Fruit fly (Drosophila melanogaster) whole organism, embryonic: ENCODE measurements around the gene Mst36Fb.

Experiments used
- Aef1 ChIP-seq: fragments of 200-800 bp; sonication (Bioruptor generic); IDR thresholded peaks from 3 replicates; pipeline ENCODE4 v1.3.6; 2022; ENCODE audit warnings: missing biosample characterization, missing genetic modification characterization
- Asciz ChIP-seq: fragments of 200-800 bp; sonication (Bioruptor generic); optimal IDR thresholded peaks from 2 replicates; lab custom pipeline; 2017; ENCODE audit warnings: missing biosample characterization, mild to moderate bottlenecking, missing genetic modification characterization, missing genetic modification reagents
- CG10147 ChIP-seq: fragments of 200-800 bp; sonication (Bioruptor generic); optimal IDR thresholded peaks from 2 replicates; lab custom pipeline; 2019; ENCODE audit warnings: missing biosample characterization, mild to moderate bottlenecking, missing genetic modification characterization, moderate library complexity
- CG11085 ChIP-seq: fragments of 200-800 bp; sonication (Bioruptor generic); IDR thresholded peaks from 2 replicates; pipeline ENCODE4 v1.3.6; 2022; ENCODE audit warnings: missing biosample characterization, missing genetic modification characterization
- CG13287 ChIP-seq: fragments of 200-800 bp; sonication (Bioruptor generic); IDR thresholded peaks from 2 replicates; pipeline ENCODE4 v1.3.6; 2022; ENCODE audit warnings: missing biosample characterization, missing genetic modification characterization; ENCODE audit not compliant: partially characterized antibody
- CG14667 ChIP-seq: fragments of 200-800 bp; sonication (Bioruptor generic); IDR thresholded peaks from 2 replicates; pipeline ENCODE4 v1.3.6; 2022; ENCODE audit warnings: missing biosample characterization, missing genetic modification characterization
- CG15011 ChIP-seq: fragments of 200-800 bp; sonication (Bioruptor generic); optimal IDR thresholded peaks from 3 replicates; lab custom pipeline; 2018; ENCODE audit warnings: missing biosample characterization, mild to moderate bottlenecking, missing genetic modification characterization
- CG15514 ChIP-seq: fragments of 200-800 bp; sonication (Bioruptor generic); optimal IDR thresholded peaks from 3 replicates; lab custom pipeline; 2017; ENCODE audit warnings: missing biosample characterization, missing genetic modification characterization, mild to moderate bottlenecking, moderate library complexity, missing genetic modification reagents
- CG16815 ChIP-seq: fragments of 200-800 bp; sonication (Bioruptor generic); optimal IDR thresholded peaks from 3 replicates; lab custom pipeline; 2017; ENCODE audit warnings: missing biosample characterization, mild to moderate bottlenecking, missing genetic modification characterization
- CG17385 ChIP-seq: fragments of 200-800 bp; sonication (Bioruptor generic); optimal IDR thresholded peaks from 3 replicates; lab custom pipeline; 2018; ENCODE audit warnings: missing biosample characterization, mild to moderate bottlenecking, missing genetic modification characterization
- CG17802 ChIP-seq: fragments of 200-800 bp; sonication (Bioruptor generic); optimal IDR thresholded peaks from 2 replicates; lab custom pipeline; 2018; ENCODE audit warnings: missing biosample characterization, mild to moderate bottlenecking, missing genetic modification characterization, moderate library complexity
- CG30431 ChIP-seq: fragments of 200-800 bp; sonication (Bioruptor generic); optimal IDR thresholded peaks from 2 replicates; lab custom pipeline; 2017; ENCODE audit warnings: missing biosample characterization, missing genetic modification characterization
- CG4282 ChIP-seq: fragments of 200-800 bp; sonication (Bioruptor generic); optimal IDR thresholded peaks from 2 replicates; lab custom pipeline; 2016; ENCODE audit warnings: missing biosample characterization, missing genetic modification characterization
- CG4328 ChIP-seq: fragments of 200-800 bp; sonication (Bioruptor generic); optimal IDR thresholded peaks from 3 replicates; lab custom pipeline; 2017; ENCODE audit warnings: missing biosample characterization, missing genetic modification reagents, missing genetic modification characterization
- CG4360 ChIP-seq: fragments of 200-800 bp; sonication (Bioruptor generic); IDR thresholded peaks from 2 replicates; pipeline ENCODE4 v1.3.6; 2022; ENCODE audit warnings: missing biosample characterization, missing genetic modification characterization
- CG4730 ChIP-seq: fragments of 200-800 bp; sonication (Bioruptor generic); IDR thresholded peaks from 2 replicates; pipeline ENCODE4 v1.3.6; 2022; ENCODE audit warnings: missing biosample characterization, missing genetic modification characterization
- CG4854 ChIP-seq: fragments of 200-800 bp; sonication (Bioruptor generic); optimal IDR thresholded peaks from 2 replicates; lab custom pipeline; 2016; ENCODE audit warnings: missing biosample characterization, missing genetic modification characterization, inconsistent platforms
- CG7928 ChIP-seq: fragments of 200-800 bp; sonication (Bioruptor generic); optimal IDR thresholded peaks from 2 replicates; lab custom pipeline; 2017; ENCODE audit warnings: missing biosample characterization, mild to moderate bottlenecking, missing genetic modification characterization
- CG9797 ChIP-seq: fragments of 200-800 bp; sonication (Bioruptor generic); optimal IDR thresholded peaks from 3 replicates; lab custom pipeline; 2018; ENCODE audit warnings: missing biosample characterization, mild to moderate bottlenecking, missing genetic modification characterization
- CG9932 ChIP-seq: fragments of 200-800 bp; sonication (Bioruptor generic); IDR thresholded peaks from 2 replicates; pipeline ENCODE4 v1.3.6; 2022; ENCODE audit warnings: missing biosample characterization, missing genetic modification characterization
- Dref ChIP-seq: fragments of 200-800 bp; sonication (Bioruptor generic); IDR thresholded peaks from 2 replicates; pipeline ENCODE4 v1.3.6; 2022; ENCODE audit warnings: missing biosample characterization, missing genetic modification characterization
- E2f1 ChIP-seq: fragments of 200-800 bp; sonication (Bioruptor generic); IDR thresholded peaks from 2 replicates; pipeline ENCODE4 v1.3.6; 2022; ENCODE audit warnings: missing biosample characterization, missing genetic modification characterization
- E2f2 ChIP-seq: fragments of 200-800 bp; sonication (Bioruptor generic); IDR thresholded peaks from 2 replicates; pipeline ENCODE4 v1.3.6; 2022; ENCODE audit warnings: missing biosample characterization, missing genetic modification characterization
- Fer3 ChIP-seq: fragments of 200-800 bp; sonication (Bioruptor generic); optimal IDR thresholded peaks from 2 replicates; lab custom pipeline; 2018; ENCODE audit warnings: missing biosample characterization, mild to moderate bottlenecking, missing genetic modification characterization, moderate library complexity
- H15 ChIP-seq: fragments of 200-800 bp; sonication (Bioruptor generic); IDR thresholded peaks from 3 replicates; pipeline ENCODE4 v1.3.6; 2022; ENCODE audit warnings: missing biosample characterization, missing genetic modification characterization
- Hand ChIP-seq: fragments of 200-800 bp; sonication (Bioruptor generic); optimal IDR thresholded peaks from 2 replicates; lab custom pipeline; 2017; ENCODE audit warnings: mild to moderate bottlenecking, missing biosample characterization, missing genetic modification reagents, missing genetic modification characterization
- Lhr ChIP-seq: fragments of 200-800 bp; sonication (Bioruptor generic); optimal IDR thresholded peaks from 3 replicates; lab custom pipeline; 2017; ENCODE audit warnings: mild to moderate bottlenecking, missing biosample characterization, missing genetic modification reagents, missing genetic modification characterization
- NC2β ChIP-seq: fragments of 200-800 bp; sonication (Bioruptor generic); optimal IDR thresholded peaks from 2 replicates; lab custom pipeline; 2016; ENCODE audit warnings: missing biosample characterization, missing genetic modification characterization
- Rfx ChIP-seq: fragments of 200-800 bp; sonication (Bioruptor generic); IDR thresholded peaks from 2 replicates; pipeline ENCODE4 v1.3.6; 2022; ENCODE audit warnings: missing biosample characterization, missing genetic modification characterization
- Scr ChIP-seq: fragments of 200-800 bp; sonication (Bioruptor generic); IDR thresholded peaks from 2 replicates; pipeline ENCODE4 v1.3.6; 2022; ENCODE audit warnings: missing biosample characterization, missing genetic modification characterization; ENCODE audit not compliant: partially characterized antibody
- Sox100B ChIP-seq: fragments of 200-800 bp; sonication (Bioruptor generic); optimal IDR thresholded peaks from 3 replicates; lab custom pipeline; 2018; ENCODE audit warnings: missing biosample characterization, mild to moderate bottlenecking, missing genetic modification characterization
- Tbp ChIP-seq: fragments of >200 bp; optimal IDR thresholded peaks from 2 replicates; lab custom pipeline; 2018; ENCODE audit warnings: missing biosample characterization, missing genetic modification characterization
- al ChIP-seq: fragments of 200-800 bp; sonication (Bioruptor generic); IDR thresholded peaks from 2 replicates; pipeline ENCODE4 v1.3.6; 2022; ENCODE audit warnings: missing biosample characterization, missing genetic modification characterization
- amos ChIP-seq: fragments of 200-800 bp; sonication (Bioruptor generic); IDR thresholded peaks from 2 replicates; pipeline ENCODE4 v1.3.6; 2022; ENCODE audit warnings: missing biosample characterization, missing genetic modification characterization; ENCODE audit not compliant: partially characterized antibody
- bbx ChIP-seq: fragments of 200-800 bp; sonication (Bioruptor generic); IDR thresholded peaks from 2 replicates; pipeline ENCODE4 v1.3.6; 2022; ENCODE audit warnings: missing biosample characterization, missing genetic modification characterization; ENCODE audit not compliant: partially characterized antibody
- cg ChIP-seq: fragments of 200-800 bp; sonication (Bioruptor generic); optimal IDR thresholded peaks from 3 replicates; lab custom pipeline; 2019; ENCODE audit warnings: missing biosample characterization, mild to moderate bottlenecking, missing genetic modification characterization, moderate library complexity
- dimm ChIP-seq: fragments of 200-800 bp; sonication (Bioruptor generic); IDR thresholded peaks from 2 replicates; pipeline ENCODE4 v1.3.6; 2022; ENCODE audit warnings: missing biosample characterization, missing genetic modification characterization
- disco-r ChIP-seq: fragments of 200-800 bp; sonication (Bioruptor generic); optimal IDR thresholded peaks from 2 replicates; lab custom pipeline; 2016; ENCODE audit warnings: missing biosample characterization, missing genetic modification characterization
- dpn ChIP-seq, 2 experiments: fragments of 200-800 bp; sonication (Bioruptor generic); optimal IDR thresholded peaks; 3 replicates each; lab custom pipeline; 2016; ENCODE audit warnings: missing biosample characterization in 2 of 2, missing genetic modification characterization in 2 of 2
- en ChIP-seq: fragments of 200-800 bp; sonication (Bioruptor generic); optimal IDR thresholded peaks from 2 replicates; lab custom pipeline; 2016; ENCODE audit warnings: missing biosample characterization, missing genetic modification characterization
- gem ChIP-seq: fragments of 200-800 bp; sonication (Bioruptor generic); optimal IDR thresholded peaks from 2 replicates; lab custom pipeline; 2019; ENCODE audit warnings: missing biosample characterization, mild to moderate bottlenecking, missing genetic modification characterization, moderate library complexity
- mam ChIP-seq: fragments of 200-800 bp; sonication (Bioruptor generic); optimal IDR thresholded peaks from 3 replicates; lab custom pipeline; 2016; ENCODE audit warnings: missing biosample characterization, missing genetic modification characterization
- phol ChIP-seq: fragments of 200-800 bp; sonication (Bioruptor generic); optimal IDR thresholded peaks from 3 replicates; lab custom pipeline; 2018; ENCODE audit warnings: missing biosample characterization, mild to moderate bottlenecking, missing genetic modification characterization, moderate library complexity
- prd ChIP-seq, 3 experiments: fragments of >200 bp in 2 of 3; fragments of 200-800 bp in 1 of 3; sonication (Bioruptor generic) in 1 of 3; optimal IDR thresholded peaks in 2 of 3; IDR thresholded peaks in 1 of 3; 2 replicates in 2 of 3; 3 replicates in 1 of 3; pipeline versions ENCODE4 v1.3.6 to Lab custom; 2017 to 2022; ENCODE audit warnings: missing biosample characterization in 1 of 3, missing genetic modification characterization in 1 of 3
- row ChIP-seq: fragments of 200-800 bp; sonication (Bioruptor generic); IDR thresholded peaks from 3 replicates; pipeline ENCODE4 v1.3.6; 2022; ENCODE audit warnings: missing biosample characterization, missing genetic modification characterization
- sens ChIP-seq: fragments of 200-800 bp; sonication (Bioruptor generic); peaks from one replicate; lab custom pipeline; 2016; ENCODE audit warnings: missing biosample characterization, missing genetic modification characterization
- sim ChIP-seq: fragments of 200-800 bp; sonication (Bioruptor generic); IDR thresholded peaks from 2 replicates; pipeline ENCODE4 v1.3.6; 2022; ENCODE audit warnings: missing biosample characterization, missing genetic modification characterization
- tin ChIP-seq: fragments of 200-800 bp; sonication (Bioruptor generic); optimal IDR thresholded peaks from 3 replicates; lab custom pipeline; 2016; ENCODE audit warnings: missing biosample characterization, missing genetic modification characterization
- tup ChIP-seq: fragments of 200-800 bp; sonication (Bioruptor generic); optimal IDR thresholded peaks from 2 replicates; lab custom pipeline; 2016; ENCODE audit warnings: missing biosample characterization, mild to moderate bottlenecking, missing genetic modification characterization, moderate library complexity
- vfl ChIP-seq: fragments of 200-800 bp; sonication (Bioruptor generic); optimal IDR thresholded peaks from 2 replicates; lab custom pipeline; 2016; ENCODE audit warnings: missing biosample characterization, missing genetic modification characterization

Gene Mst36Fb

dm6 chr2L:18626987-18627386, 47.9 kb downstream of the Mst36Fb start (continued):
- peak; percentile 62 for TF ChIP-seq Lhr (GFP tag; lab: Kevin White, UChicago)
- peak; percentile 18 for TF ChIP-seq CG9932 (GFP tag; lab: Robert Waterston, UW)
- peak; percentile 94 for TF ChIP-seq Asciz (GFP tag; lab: Kevin White, UChicago)
- no peak for TF ChIP-seq cg (GFP tag; lab: Kevin White, UChicago)
- peak; percentile 86 for TF ChIP-seq NC2β (GFP tag; lab: Kevin White, UChicago)
- peak; percentile 56 for TF ChIP-seq CG4282 (GFP tag; lab: Kevin White, UChicago)
- peak; percentile 71 for TF ChIP-seq CG10147 (GFP tag; lab: Kevin White, UChicago)
- peak; percentile 33; the same call in 1 of the 2 replicates for TF ChIP-seq CG11085 (GFP tag; lab: Robert Waterston, UW)
- no peak for TF ChIP-seq Tbp
- peak; percentile 56 to 80 for TF ChIP-seq dpn (GFP tag; optimal IDR thresholded peaks at IDR 0.05; lab: Kevin White, UChicago)
- no peak for TF ChIP-seq CG16815 (GFP tag; lab: Kevin White, UChicago)
- TF ChIP-seq tup (GFP tag; lab: Kevin White, UChicago): peak; percentile 47
- peak; percentile 74 for TF ChIP-seq CG17385 (GFP tag; lab: Kevin White, UChicago)
- peak; percentile 42; the same call in 1 of the 2 replicates for TF ChIP-seq E2f1
- TF ChIP-seq tin: peak; percentile 13
- TF ChIP-seq CG15514: peak; percentile 85
- TF ChIP-seq sens (GFP tag; lab: Kevin White, UChicago): peak; percentile 99
- peak; percentile 20; the same call in 1 of the 3 replicates for TF ChIP-seq row (GFP tag; lab: Robert Waterston, UW)
- peak; percentile 56 for TF ChIP-seq sim
- TF ChIP-seq Aef1 (GFP tag; lab: Robert Waterston, UW): no peak
- TF ChIP-seq al (GFP tag; lab: Robert Waterston, UW): 0 out of 2 replicates have a peak, but pooled peaks have one; percentile 10
- no peak for TF ChIP-seq dimm (GFP tag; lab: Robert Waterston, UW)
- peak; percentile 47; the same call in 1 of the 2 replicates for TF ChIP-seq E2f2 (GFP tag; lab: Robert Waterston, UW)
- TF ChIP-seq Hand (GFP tag; lab: Kevin White, UChicago): peak; percentile 85
- TF ChIP-seq CG15011 (GFP tag; lab: Kevin White, UChicago): peak; percentile 81
- no peak for TF ChIP-seq CG4730 (GFP tag; lab: Robert Waterston, UW)
- TF ChIP-seq CG13287 (GFP tag; lab: Robert Waterston, UW): no peak
- TF ChIP-seq CG14667 (GFP tag; lab: Robert Waterston, UW): no peak
- no peak for TF ChIP-seq CG30431 (GFP tag; lab: Kevin White, UChicago)
- TF ChIP-seq CG7928 (GFP tag; lab: Kevin White, UChicago): peak; percentile 55
- peak; percentile 83 for TF ChIP-seq gem (tag; lab: Kevin White, UChicago)
- TF ChIP-seq Rfx: peak; percentile 67; the same call in 1 of the 2 replicates
- no peak for TF ChIP-seq Dref (GFP tag; lab: Robert Waterston, UW)
- peak; percentile 76 for TF ChIP-seq disco-r (GFP tag; lab: Kevin White, UChicago)
- TF ChIP-seq CG4854: peak; percentile 90
- no peak for TF ChIP-seq prd (optimal IDR thresholded peaks at IDR 0.05; lab: Kevin White, UChicago)
- TF ChIP-seq prd (GFP tag; IDR thresholded peaks at IDR 0.05; lab: Robert Waterston, UW): peak; percentile 47; the same call in 2 of the 3 replicates
- peak; percentile 75 for TF ChIP-seq Sox100B (GFP tag; lab: Kevin White, UChicago)
- no peak for TF ChIP-seq amos (GFP tag; lab: Robert Waterston, UW)
- TF ChIP-seq mam (GFP tag; lab: Kevin White, UChicago): peak; percentile 64
- no peak for TF ChIP-seq H15 (GFP tag; lab: Robert Waterston, UW)
- TF ChIP-seq bbx (GFP tag; lab: Robert Waterston, UW): no peak
- peak; percentile 56 for TF ChIP-seq CG4328 (GFP tag; lab: Kevin White, UChicago)
- peak; percentile 52 for TF ChIP-seq CG4360 (GFP tag; lab: Robert Waterston, UW)
- TF ChIP-seq vfl (GFP tag; lab: Kevin White, UChicago): peak; percentile 37
- TF ChIP-seq phol (tag; lab: Kevin White, UChicago): no peak
- no peak for TF ChIP-seq CG9797 (GFP tag; lab: Kevin White, UChicago)
- no peak for TF ChIP-seq Scr (GFP tag; lab: Robert Waterston, UW)
- TF ChIP-seq CG17802 (tag; lab: Kevin White, UChicago): no peak
- peak; percentile 75 for TF ChIP-seq en (GFP tag; lab: Kevin White, UChicago)
- TF ChIP-seq Fer3 (tag; lab: Kevin White, UChicago): peak; percentile 80
